Fruit fly (Drosophila melanogaster) whole organism, prepupa: ENCODE results near the gene polybromo.

Experiments used
- CG10631 ChIP-seq: fragments of 200-800 bp; sonication (Bioruptor generic); optimal IDR thresholded peaks from 2 replicates; lab custom pipeline; 2016; ENCODE audit warnings: missing biosample characterization, missing genetic modification characterization
- CG10669 ChIP-seq: fragments of 200-800 bp; sonication (Bioruptor generic); optimal IDR thresholded peaks from 3 replicates; lab custom pipeline; 2018; ENCODE audit warnings: missing biosample characterization, mild to moderate bottlenecking, missing genetic modification characterization, moderate library complexity
- CG11294 ChIP-seq: fragments of 200-800 bp; sonication (Bioruptor generic); IDR thresholded peaks from 2 replicates; pipeline ENCODE4 v1.3.6; 2022; ENCODE audit warnings: missing biosample characterization, missing genetic modification characterization
- CG11762 ChIP-seq: fragments of 200-800 bp; sonication (Bioruptor generic); optimal IDR thresholded peaks from 3 replicates; lab custom pipeline; 2016; ENCODE audit warnings: missing biosample characterization, missing genetic modification characterization; ENCODE audit not compliant: insufficient read depth
- CG11902 ChIP-seq: fragments of 200-800 bp; sonication (Bioruptor generic); optimal IDR thresholded peaks from 3 replicates; lab custom pipeline; 2016; ENCODE audit warnings: missing biosample characterization, missing genetic modification characterization
- CG15336 ChIP-seq: fragments of 200-800 bp; sonication (Bioruptor generic); IDR thresholded peaks from 2 replicates; pipeline ENCODE4 v1.3.6; 2022; ENCODE audit warnings: missing biosample characterization, missing genetic modification characterization
- CG16779 ChIP-seq: fragments of 200-800 bp; sonication (Bioruptor generic); optimal IDR thresholded peaks from 3 replicates; lab custom pipeline; 2017; ENCODE audit warnings: missing biosample characterization, mild to moderate bottlenecking, missing genetic modification characterization
- CG3032 ChIP-seq: fragments of 200-800 bp; optimal IDR thresholded peaks from 2 replicates; lab custom pipeline; 2019; ENCODE audit warnings: missing biosample characterization, mild to moderate bottlenecking, missing genetic modification characterization, moderate library complexity
- CG31627 ChIP-seq: fragments of 200-800 bp; sonication (Bioruptor generic); optimal IDR thresholded peaks from 3 replicates; lab custom pipeline; 2016; ENCODE audit warnings: missing biosample characterization, missing genetic modification characterization
- CG34406 ChIP-seq: fragments of 200-800 bp; sonication (Bioruptor generic); optimal IDR thresholded peaks from 3 replicates; lab custom pipeline; 2016; ENCODE audit warnings: missing biosample characterization, missing genetic modification characterization
- CG4318 ChIP-seq: fragments of 200-800 bp; sonication (Bioruptor generic); optimal IDR thresholded peaks from 3 replicates; lab custom pipeline; 2017; ENCODE audit warnings: missing biosample characterization, mild to moderate bottlenecking, missing genetic modification characterization
- CG6163 ChIP-seq: fragments of 200-800 bp; sonication (Bioruptor generic); IDR thresholded peaks from 3 replicates; pipeline ENCODE4 v1.3.6; 2022; ENCODE audit warnings: missing biosample characterization, missing genetic modification characterization
- CG6276 ChIP-seq: fragments of 200-800 bp; sonication (Bioruptor generic); optimal IDR thresholded peaks from 2 replicates; lab custom pipeline; 2017; ENCODE audit warnings: missing biosample characterization, mild to moderate bottlenecking, missing genetic modification characterization
- CG6792 ChIP-seq: fragments of 200-800 bp; sonication (Bioruptor generic); optimal IDR thresholded peaks from 3 replicates; lab custom pipeline; 2016; ENCODE audit warnings: missing biosample characterization, missing genetic modification characterization
- CG6854 ChIP-seq: fragments of 200-800 bp; sonication (Bioruptor generic); optimal IDR thresholded peaks from 2 replicates; lab custom pipeline; 2017; ENCODE audit warnings: missing biosample characterization, mild to moderate bottlenecking, missing genetic modification characterization
- CG7368 ChIP-seq: fragments of 200-800 bp; sonication (Bioruptor generic); optimal IDR thresholded peaks from 3 replicates; lab custom pipeline; 2016; ENCODE audit warnings: missing biosample characterization, missing genetic modification characterization
- CG8319 ChIP-seq: fragments of 200-800 bp; sonication (Bioruptor generic); optimal IDR thresholded peaks from 3 replicates; lab custom pipeline; 2016; ENCODE audit warnings: missing biosample characterization, missing genetic modification characterization
- CG9139 ChIP-seq: fragments of 200-800 bp; sonication (Bioruptor generic); optimal IDR thresholded peaks from 3 replicates; lab custom pipeline; 2017; ENCODE audit warnings: missing biosample characterization, mild to moderate bottlenecking, missing genetic modification characterization
- Eip75B ChIP-seq: fragments of 200-800 bp; sonication (Bioruptor generic); optimal IDR thresholded peaks from 3 replicates; lab custom pipeline; 2016; ENCODE audit warnings: missing biosample characterization, missing genetic modification characterization
- Eip78C ChIP-seq: fragments of 200-800 bp; sonication (Bioruptor generic); peaks from one replicate; lab custom pipeline; 2016; ENCODE audit warnings: missing biosample characterization, missing genetic modification characterization
- Eip93F ChIP-seq: fragments of 200-800 bp; sonication (Bioruptor generic); optimal IDR thresholded peaks from 2 replicates; lab custom pipeline; 2016; ENCODE audit warnings: missing biosample characterization, mild to moderate bottlenecking, missing genetic modification characterization
- Ets21C ChIP-seq: fragments of 200-800 bp; sonication (Bioruptor generic); optimal IDR thresholded peaks from 3 replicates; lab custom pipeline; 2016; ENCODE audit warnings: missing biosample characterization, missing genetic modification characterization
- Hr38 ChIP-seq: sonication (Bioruptor generic); optimal IDR thresholded peaks from 2 replicates; lab custom pipeline; 2016; ENCODE audit warnings: missing biosample characterization, missing genetic modification characterization
- Hr39 ChIP-seq: fragments of 200-800 bp; sonication (Bioruptor generic); optimal IDR thresholded peaks from 2 replicates; lab custom pipeline; 2016; ENCODE audit warnings: missing biosample characterization, missing genetic modification characterization
- Hr4 ChIP-seq: fragments of 200-800 bp; sonication (Bioruptor generic); optimal IDR thresholded peaks from 3 replicates; lab custom pipeline; 2016; ENCODE audit warnings: missing biosample characterization, missing genetic modification characterization
- Lpt ChIP-seq: fragments of 200-800 bp; sonication (Bioruptor generic); optimal IDR thresholded peaks from 3 replicates; lab custom pipeline; 2016; ENCODE audit warnings: missing biosample characterization, missing genetic modification characterization
- Met ChIP-seq: fragments of 200-800 bp; sonication (Bioruptor generic); optimal IDR thresholded peaks from 3 replicates; lab custom pipeline; 2016; ENCODE audit warnings: missing biosample characterization, missing genetic modification characterization
- OdsH ChIP-seq: fragments of 200-800 bp; sonication (Bioruptor generic); optimal IDR thresholded peaks from 3 replicates; lab custom pipeline; 2016; ENCODE audit warnings: missing biosample characterization, missing genetic modification characterization
- Smox ChIP-seq: fragments of 200-800 bp; sonication (Bioruptor generic); optimal IDR thresholded peaks from 3 replicates; lab custom pipeline; 2016; ENCODE audit warnings: missing biosample characterization, missing genetic modification characterization
- Sox14 ChIP-seq: fragments of 200-800 bp; sonication (Bioruptor generic); optimal IDR thresholded peaks from 3 replicates; lab custom pipeline; 2016; ENCODE audit warnings: missing biosample characterization, missing genetic modification characterization
- Sox15 ChIP-seq: fragments of 200-800 bp; sonication (Bioruptor generic); optimal IDR thresholded peaks from 3 replicates; lab custom pipeline; 2016; ENCODE audit warnings: missing biosample characterization, missing genetic modification characterization
- achi ChIP-seq: fragments of 200-800 bp; sonication (Bioruptor generic); optimal IDR thresholded peaks from 3 replicates; lab custom pipeline; 2016; ENCODE audit warnings: missing biosample characterization, missing genetic modification characterization
- acj6 ChIP-seq: fragments of 200-800 bp; sonication (Bioruptor generic); optimal IDR thresholded peaks from 3 replicates; lab custom pipeline; 2016; ENCODE audit warnings: missing biosample characterization, missing genetic modification characterization
- cyc ChIP-seq: fragments of 200-800 bp; sonication (Bioruptor generic); optimal IDR thresholded peaks from 3 replicates; lab custom pipeline; 2016; ENCODE audit warnings: missing biosample characterization, missing genetic modification characterization
- dac ChIP-seq: fragments of 200-800 bp; sonication (Bioruptor generic); optimal IDR thresholded peaks from 2 replicates; lab custom pipeline; 2017; ENCODE audit warnings: missing biosample characterization, mild to moderate bottlenecking, missing genetic modification characterization
- dsx ChIP-seq: fragments of 200-800 bp; optimal IDR thresholded peaks from 3 replicates; lab custom pipeline; 2019; ENCODE audit warnings: missing biosample characterization, mild to moderate bottlenecking, missing genetic modification characterization, moderate library complexity; ENCODE audit not compliant: poor library complexity, severe bottlenecking
- eg ChIP-seq: fragments of 200-800 bp; sonication (Bioruptor generic); IDR thresholded peaks from 3 replicates; pipeline ENCODE4 v1.3.6; 2022; ENCODE audit warnings: missing biosample characterization, missing genetic modification characterization
- esn ChIP-seq: fragments of 200-800 bp; sonication (Bioruptor generic); optimal IDR thresholded peaks from 2 replicates; lab custom pipeline; 2016; ENCODE audit warnings: missing biosample characterization, mild to moderate bottlenecking, missing genetic modification characterization, moderate library complexity
- fd59A ChIP-seq: fragments of 200-800 bp; sonication (Bioruptor generic); optimal IDR thresholded peaks from 2 replicates; lab custom pipeline; 2017; ENCODE audit warnings: missing biosample characterization, mild to moderate bottlenecking, missing genetic modification characterization, missing genetic modification reagents
- fd85E ChIP-seq: fragments of 200-800 bp; sonication (Bioruptor generic); optimal IDR thresholded peaks from 3 replicates; lab custom pipeline; 2016; ENCODE audit warnings: missing biosample characterization, missing genetic modification characterization
- lz ChIP-seq: fragments of 200-800 bp; sonication (Bioruptor generic); optimal IDR thresholded peaks from 3 replicates; lab custom pipeline; 2016; ENCODE audit warnings: missing biosample characterization, missing genetic modification characterization
- net ChIP-seq: fragments of 200-800 bp; sonication (Bioruptor generic); optimal IDR thresholded peaks from 3 replicates; lab custom pipeline; 2016; ENCODE audit warnings: missing biosample characterization, missing genetic modification characterization
- salr ChIP-seq, 2 experiments: fragments of 200-800 bp; sonication (Bioruptor generic); optimal IDR thresholded peaks; 3 replicates each; lab custom pipeline; 2016 to 2018; ENCODE audit warnings: missing biosample characterization in 2 of 2, missing genetic modification characterization in 2 of 2, mild to moderate bottlenecking in 1 of 2
- spab ChIP-seq: fragments of 200-800 bp; sonication (Bioruptor generic); optimal IDR thresholded peaks from 2 replicates; lab custom pipeline; 2017; ENCODE audit warnings: missing biosample characterization, mild to moderate bottlenecking, missing genetic modification characterization, missing genetic modification reagents
- ss ChIP-seq, 2 experiments: fragments of 200-800 bp; sonication (Bioruptor generic); optimal IDR thresholded peaks; 2 replicates in 1 of 2; 3 replicates in 1 of 2; lab custom pipeline; 2017 to 2018; ENCODE audit warnings: mild to moderate bottlenecking in 2 of 2, missing biosample characterization in 2 of 2, missing genetic modification characterization in 2 of 2, moderate library complexity in 1 of 2
- svp ChIP-seq: fragments of 200-800 bp; sonication (Bioruptor generic); peaks from one replicate; lab custom pipeline; 2016; ENCODE audit warnings: missing biosample characterization, missing genetic modification characterization
- vri ChIP-seq: fragments of 200-800 bp; sonication (Bioruptor generic); optimal IDR thresholded peaks from 3 replicates; lab custom pipeline; 2016; ENCODE audit warnings: missing biosample characterization, mild to moderate bottlenecking, missing genetic modification characterization

polybromo gene

dm6 chr3R:24805048-24805447, at the start of gene polybromo:
polybromo (minus strand) TSS chr3R:24805259.
- TF ChIP-seq svp (GFP tag; lab: Kevin White, UChicago) (no peak), esn (no peak), Eip75B (GFP tag; lab: Kevin White, UChicago) (no peak), Hr4 (no peak), CG6792 (GFP tag; lab: Kevin White, UChicago) (no peak), Hr38 (no peak), Hr39 (GFP tag; lab: Kevin White, UChicago) (no peak), ss (GFP tag; optimal IDR thresholded peaks at IDR 0.05; lab: Kevin White, UChicago) (no peak), CG10631 (GFP tag; lab: Kevin White, UChicago) (no peak), dsx (GFP tag; lab: Kevin White, UChicago) (no peak), fd59A (GFP tag; lab: Kevin White, UChicago) (no peak), spab (no peak), CG11902 (GFP tag; lab: Kevin White, UChicago) (no peak), CG3032 (tag; lab: Kevin White, UChicago) (no peak), CG10669 (GFP tag; lab: Kevin White, UChicago) (no peak), Eip93F (GFP tag; lab: Kevin White, UChicago) (no peak), Eip78C (GFP tag; lab: Kevin White, UChicago) (no peak)

- TF ChIP-seq Sox14 (peak; percentile 68), fd59A (GFP tag; lab: Kevin White, UChicago) (no peak)
Measured at dm6 chr3R:24851429-24851828, 46.4 kb upstream of the polybromo start, which contains the start of gene Nct. Nct (plus strand) TSS chr3R:24851601.

- no peak for TF ChIP-seq CG7368
- TF ChIP-seq Eip78C (GFP tag; lab: Kevin White, UChicago): peak; percentile 77
- no peak for TF ChIP-seq fd85E (GFP tag; lab: Kevin White, UChicago)
- TF ChIP-seq ss (GFP tag; optimal IDR thresholded peaks at IDR 0.05; lab: Kevin White, UChicago): no peak
- no peak for TF ChIP-seq Smox (GFP tag; lab: Kevin White, UChicago)
- TF ChIP-seq CG16779: no peak
- no peak for TF ChIP-seq CG8319 (GFP tag; lab: Kevin White, UChicago)
- TF ChIP-seq CG11762 (GFP tag; lab: Kevin White, UChicago): no peak
- no peak for TF ChIP-seq Met (GFP tag; lab: Kevin White, UChicago)
- TF ChIP-seq OdsH (GFP tag; lab: Kevin White, UChicago): no peak
- TF ChIP-seq fd59A (GFP tag; lab: Kevin White, UChicago): no peak
- TF ChIP-seq CG34406 (GFP tag; lab: Kevin White, UChicago): no peak
- no peak for TF ChIP-seq CG4318 (GFP tag; lab: Kevin White, UChicago)
- peak; percentile 63 for TF ChIP-seq Hr39 (GFP tag; lab: Kevin White, UChicago)
- no peak for TF ChIP-seq CG6163 (GFP tag; lab: Robert Waterston, UW)
- TF ChIP-seq salr (GFP tag; optimal IDR thresholded peaks at IDR 0.05; lab: Kevin White, UChicago): no peak
- TF ChIP-seq Sox15 (GFP tag; lab: Kevin White, UChicago): no peak
- no peak for TF ChIP-seq CG6276
- no peak for TF ChIP-seq Eip75B (GFP tag; lab: Kevin White, UChicago)
- no peak for TF ChIP-seq CG15336 (GFP tag; lab: Robert Waterston, UW)
- TF ChIP-seq CG10669 (GFP tag; lab: Kevin White, UChicago): no peak
- peak; percentile 39 for TF ChIP-seq Sox14
- TF ChIP-seq vri (GFP tag; lab: Kevin White, UChicago): no peak
- TF ChIP-seq CG31627 (GFP tag; lab: Kevin White, UChicago): peak; percentile 79
- no peak for TF ChIP-seq achi (GFP tag; lab: Kevin White, UChicago)
- peak; percentile 83 for TF ChIP-seq cyc (GFP tag; lab: Kevin White, UChicago)
- TF ChIP-seq CG11902 (GFP tag; lab: Kevin White, UChicago): peak; percentile 48
- peak; percentile 70 for TF ChIP-seq lz (GFP tag; lab: Kevin White, UChicago)
- TF ChIP-seq Hr38: no peak
- TF ChIP-seq CG3032 (tag; lab: Kevin White, UChicago): no peak
- TF ChIP-seq dac: no peak
- TF ChIP-seq CG11294 (GFP tag; lab: Robert Waterston, UW): no peak
- peak; percentile 41 for TF ChIP-seq acj6 (GFP tag; lab: Kevin White, UChicago)
- no peak for TF ChIP-seq CG6792 (GFP tag; lab: Kevin White, UChicago)
- no peak for TF ChIP-seq eg
- no peak for TF ChIP-seq Lpt (GFP tag; lab: Kevin White, UChicago)
- no peak for TF ChIP-seq CG6854 (GFP tag; lab: Kevin White, UChicago)
- no peak for TF ChIP-seq net
- peak; percentile 68 for TF ChIP-seq esn
- TF ChIP-seq CG9139 (GFP tag; lab: Kevin White, UChicago): no peak
- TF ChIP-seq CG10631 (GFP tag; lab: Kevin White, UChicago): peak; percentile 67
- TF ChIP-seq Ets21C (GFP tag; lab: Kevin White, UChicago): peak; percentile 39
Measured at dm6 chr3R:24850420-24850819, 45.4 kb upstream of the polybromo start, which contains the start of gene CG7006. CG7006 (plus strand) TSS chr3R:24850627.
